Fruit fly (Drosophila melanogaster) whole organism, pupa: ENCODE results near the gene CG12723.

Experiments used
- CG13204 ChIP-seq: fragments of 200-800 bp; sonication (Bioruptor generic); optimal IDR thresholded peaks from 2 replicates; lab custom pipeline; 2018; ENCODE audit warnings: missing biosample characterization, mild to moderate bottlenecking, missing genetic modification characterization, moderate library complexity
- CG15710 ChIP-seq: fragments of 200-800 bp; sonication (Bioruptor generic); optimal IDR thresholded peaks from 2 replicates; lab custom pipeline; 2018; ENCODE audit warnings: missing biosample characterization, mild to moderate bottlenecking, missing genetic modification characterization, moderate library complexity
- CG17806 ChIP-seq: fragments of 200-800 bp; sonication (Bioruptor generic); optimal IDR thresholded peaks from 2 replicates; lab custom pipeline; 2018; ENCODE audit warnings: missing biosample characterization, mild to moderate bottlenecking, missing genetic modification characterization, moderate library complexity
- CG32121 ChIP-seq: fragments of 200-800 bp; sonication (Bioruptor generic); IDR thresholded peaks from 2 replicates; pipeline ENCODE4 v1.3.6; 2022; ENCODE audit warnings: missing biosample characterization, missing genetic modification characterization
- CG4496 ChIP-seq: fragments of 200-800 bp; sonication (Bioruptor generic); IDR thresholded peaks from 3 replicates; pipeline ENCODE4 v1.3.6; 2022; ENCODE audit warnings: missing biosample characterization, missing genetic modification characterization
- CG9948 ChIP-seq: fragments of 200-800 bp; sonication (Bioruptor generic); optimal IDR thresholded peaks from 2 replicates; lab custom pipeline; 2018; ENCODE audit warnings: missing biosample characterization, mild to moderate bottlenecking, missing genetic modification characterization, moderate library complexity
- EcR ChIP-seq: fragments of 200-800 bp; sonication (Bioruptor generic); optimal IDR thresholded peaks from 3 replicates; lab custom pipeline; 2019; ENCODE audit warnings: missing biosample characterization, missing genetic modification characterization, mild to moderate bottlenecking, moderate library complexity, missing genetic modification reagents
- Pif1B ChIP-seq: fragments of 200-800 bp; sonication (Bioruptor generic); optimal IDR thresholded peaks from 3 replicates; lab custom pipeline; 2016; ENCODE audit warnings: missing biosample characterization, missing genetic modification characterization
- fd96Ca ChIP-seq: fragments of 200-800 bp; sonication (Bioruptor generic); IDR thresholded peaks from 3 replicates; pipeline ENCODE4 v1.3.6; 2022; ENCODE audit warnings: missing biosample characterization, missing genetic modification characterization

DNA sequence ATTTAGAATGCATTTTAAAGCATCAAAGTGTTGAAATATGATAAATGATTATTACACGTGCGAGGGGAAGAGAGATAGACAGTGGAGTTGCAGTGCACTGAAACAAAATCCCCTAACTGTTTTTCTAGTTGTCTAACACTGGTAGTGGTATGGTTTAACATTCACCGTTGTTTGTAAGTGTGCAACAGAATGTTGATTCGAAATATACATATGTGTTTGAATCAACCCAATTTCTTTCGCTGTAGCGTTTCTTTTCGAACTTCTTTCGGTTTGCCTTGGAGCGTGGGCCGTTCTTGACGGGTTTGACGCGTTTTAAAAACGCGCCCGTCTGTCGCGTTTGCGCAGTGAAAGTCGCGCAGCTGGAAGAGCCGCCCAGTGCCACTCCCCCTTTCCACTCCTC is 29.6 kb upstream of the CG12723 start:
- TF ChIP-seq CG9948 (tag; lab: Kevin White, UChicago) (no peak), Pif1B (GFP tag; lab: Kevin White, UChicago) (peak; percentile 19), CG15710 (tag; lab: Kevin White, UChicago) (no peak), CG4496 (peak; percentile 56; the same call in 1 of the 3 replicates), EcR (GFP tag; lab: Kevin White, UChicago) (no peak), fd96Ca (GFP tag; lab: Robert Waterston, UW) (0 out of 3 replicates have a peak, but pooled peaks have one; percentile 15), CG17806 (tag; lab: Kevin White, UChicago) (no peak), CG13204 (no peak), CG32121 (GFP tag; lab: Robert Waterston, UW) (peak; percentile 19; the same call in 1 of the 2 replicates)
